Worm (Caenorhabditis elegans) whole organism, L3 larva: ENCODE results near the gene ric-7.
A peak's percentile ranks its signal among the peaks of the same experiment; 100 is the strongest.
"Not testable (repeated sequence)": the region's sequence is repeated elsewhere in the genome, so short reads cannot be mapped to it uniquely, and the experiment has no call there.

ENCODE experiments used
- R02D3.7 ChIP-seq: fragments of 150-350 bp; optimal IDR thresholded peaks from 2 replicates; lab custom pipeline; 2014; ENCODE audit warnings: missing biosample characterization, missing genetic modification characterization
- ZK546.5 ChIP-seq: sonication (generic microtip); optimal IDR thresholded peaks from 2 replicates; lab custom pipeline; 2017; ENCODE audit warnings: missing biosample characterization, missing genetic modification characterization
- ceh-28 ChIP-seq: fragments of 150-350 bp; optimal IDR thresholded peaks from 2 replicates; lab custom pipeline; 2014; ENCODE audit warnings: missing biosample characterization, missing genetic modification reagents, missing genetic modification characterization
- ceh-82 ChIP-seq: fragments of 150-350 bp; optimal IDR thresholded peaks from 2 replicates; lab custom pipeline; 2014; ENCODE audit warnings: missing biosample characterization, missing genetic modification characterization
- daf-12 ChIP-seq: fragments of 150-350 bp; optimal IDR thresholded peaks from 2 replicates; lab custom pipeline; 2014; ENCODE audit warnings: missing biosample characterization, missing genetic modification reagents, missing genetic modification characterization
- egl-27 ChIP-seq: sonication (generic microtip); optimal IDR thresholded peaks from 4 replicates; lab custom pipeline; 2017; ENCODE audit warnings: missing biosample characterization, missing genetic modification reagents, missing genetic modification characterization
- egl-5 ChIP-seq: fragments of 150-350 bp; optimal IDR thresholded peaks from 2 replicates; lab custom pipeline; 2017; ENCODE audit warnings: missing biosample characterization, missing genetic modification reagents, missing genetic modification characterization, inconsistent platforms
- elt-1 ChIP-seq: fragments of 150-350 bp; optimal IDR thresholded peaks from 2 replicates; lab custom pipeline; 2014; ENCODE audit warnings: missing biosample characterization, missing genetic modification characterization
- elt-2 ChIP-seq: sonication (generic microtip); optimal IDR thresholded peaks from 2 replicates; lab custom pipeline; 2016; ENCODE audit warnings: missing genetic modification reagents, mild to moderate bottlenecking, missing genetic modification characterization, missing compliant biosample characterization
- eor-1 ChIP-seq, 2 experiments: fragments of 150-350 bp; optimal IDR thresholded peaks; 2 replicates each; lab custom pipeline; 2014 to 2018; ENCODE audit warnings: missing biosample characterization in 2 of 2, missing genetic modification characterization in 2 of 2
- fkh-10 ChIP-seq: sonication (generic microtip); optimal IDR thresholded peaks from 2 replicates; lab custom pipeline; 2017; ENCODE audit warnings: missing biosample characterization, missing genetic modification reagents, missing genetic modification characterization
- fos-1 ChIP-seq: fragments of 150-350 bp; optimal IDR thresholded peaks from 2 replicates; lab custom pipeline; 2014; ENCODE audit warnings: missing biosample characterization, missing genetic modification characterization
- hmg-11 ChIP-seq: sonication (generic microtip); optimal IDR thresholded peaks from 2 replicates; lab custom pipeline; 2016; ENCODE audit warnings: missing genetic modification characterization, missing compliant biosample characterization
- jun-1 ChIP-seq: fragments of 150-350 bp; optimal IDR thresholded peaks from 2 replicates; lab custom pipeline; 2014; ENCODE audit warnings: missing biosample characterization, missing genetic modification reagents, missing genetic modification characterization
- lin-15B ChIP-seq: fragments of 150-350 bp; optimal IDR thresholded peaks from 2 replicates; lab custom pipeline; 2014; ENCODE audit warnings: missing biosample characterization, missing genetic modification characterization
- lin-39 ChIP-seq: fragments of 150-350 bp; optimal IDR thresholded peaks from 2 replicates; lab custom pipeline; 2018; ENCODE audit warnings: missing biosample characterization, missing genetic modification reagents, missing genetic modification characterization
- lsy-12 ChIP-seq: sonication (generic microtip); optimal IDR thresholded peaks from 2 replicates; lab custom pipeline; 2016; ENCODE audit warnings: mild to moderate bottlenecking, missing genetic modification characterization, missing compliant biosample characterization
- mdl-1 ChIP-seq: fragments of 150-350 bp; optimal IDR thresholded peaks from 2 replicates; lab custom pipeline; 2014; ENCODE audit warnings: missing biosample characterization, missing genetic modification characterization
- nfya-1 ChIP-seq: sonication (generic microtip); optimal IDR thresholded peaks from 2 replicates; lab custom pipeline; 2017; ENCODE audit warnings: missing genetic modification characterization, mild to moderate bottlenecking, missing compliant biosample characterization, antibody characterized with exemption, moderate library complexity; ENCODE audit not compliant: insufficient read depth
- nhr-23 ChIP-seq: fragments of 150-350 bp; optimal IDR thresholded peaks from 2 replicates; lab custom pipeline; 2014; ENCODE audit warnings: missing biosample characterization, missing genetic modification reagents, missing genetic modification characterization
- nhr-237 ChIP-seq: fragments of 150-350 bp; optimal IDR thresholded peaks from 2 replicates; lab custom pipeline; 2014; ENCODE audit warnings: missing biosample characterization, missing genetic modification characterization
- nhr-25 ChIP-seq: sonication (generic microtip); optimal IDR thresholded peaks from 2 replicates; lab custom pipeline; 2017; ENCODE audit warnings: missing biosample characterization, missing genetic modification characterization
- nhr-28 ChIP-seq: fragments of 150-350 bp; optimal IDR thresholded peaks from 2 replicates; lab custom pipeline; 2014; ENCODE audit warnings: missing biosample characterization, missing genetic modification characterization
- nhr-43 ChIP-seq: sonication (generic microtip); optimal IDR thresholded peaks from 2 replicates; lab custom pipeline; 2016; ENCODE audit warnings: mild to moderate bottlenecking, missing genetic modification characterization, missing compliant biosample characterization; ENCODE audit not compliant: poor library complexity, severe bottlenecking
- nhr-76 ChIP-seq: fragments of 150-350 bp; sonication (generic microtip); optimal IDR thresholded peaks from 5 replicates; lab custom pipeline; 2014; ENCODE audit warnings: missing biosample characterization, missing genetic modification characterization
- nhr-77 ChIP-seq: fragments of 150-350 bp; optimal IDR thresholded peaks from 2 replicates; lab custom pipeline; 2014; ENCODE audit warnings: missing biosample characterization, missing genetic modification characterization
- pha-4 ChIP-seq: fragments of 150-350 bp; optimal IDR thresholded peaks from 2 replicates; lab custom pipeline; 2014; ENCODE audit warnings: missing biosample characterization, missing genetic modification reagents, missing genetic modification characterization
- pqm-1 ChIP-seq: fragments of 150-350 bp; optimal IDR thresholded peaks from 2 replicates; lab custom pipeline; 2017; ENCODE audit warnings: missing biosample characterization, missing genetic modification characterization, inconsistent platforms
- skn-1 ChIP-seq: fragments of 150-350 bp; optimal IDR thresholded peaks from 2 replicates; lab custom pipeline; 2014; ENCODE audit warnings: missing biosample characterization, missing genetic modification characterization
- snpc-4 ChIP-seq: fragments of 150-350 bp; optimal IDR thresholded peaks from 2 replicates; lab custom pipeline; 2014; ENCODE audit warnings: missing biosample characterization, missing genetic modification characterization
- tbx-2 ChIP-seq: sonication (generic microtip); optimal IDR thresholded peaks from 2 replicates; lab custom pipeline; 2016; ENCODE audit warnings: mild to moderate bottlenecking, missing genetic modification characterization, missing compliant biosample characterization
- unc-62 ChIP-seq: fragments of 150-350 bp; sonication (generic microtip); optimal IDR thresholded peaks from 4 replicates; lab custom pipeline; 2014; ENCODE audit warnings: missing biosample characterization, missing genetic modification reagents, missing genetic modification characterization
- ztf-4 ChIP-seq: fragments of 150-350 bp; optimal IDR thresholded peaks from 2 replicates; lab custom pipeline; 2014; ENCODE audit warnings: missing biosample characterization, missing genetic modification characterization

ric-7 gene

DNA sequence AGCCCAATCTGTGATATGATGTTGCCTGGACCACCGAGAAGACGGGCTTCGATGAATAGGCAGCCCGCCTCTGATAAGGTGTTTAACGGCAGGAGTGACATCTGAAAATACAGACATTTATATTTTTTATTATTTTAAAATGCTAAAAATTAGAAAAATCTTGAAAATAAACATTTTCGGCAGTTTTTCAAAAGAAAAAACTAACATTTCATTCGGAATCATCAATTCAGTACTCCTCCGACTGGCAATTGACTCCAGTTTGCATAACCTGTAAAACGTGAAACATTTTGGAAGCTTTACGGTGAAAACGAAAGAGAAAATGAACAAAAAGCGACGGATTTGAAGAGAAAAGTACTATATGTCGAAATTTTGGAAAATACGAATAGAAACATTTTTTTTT, at the start of gene ric-7:
ric-7 (minus strand) TSS at position 101 of the 400 bp plus-strand sequence.
- no peak for TF ChIP-seq lin-15B (tag; lab: Kevin White, UChicago)
- no peak for TF ChIP-seq daf-12 (tag; lab: Kevin White, UChicago)
- no peak for TF ChIP-seq egl-27 (tag; lab: Kevin White, UChicago)
- no peak for TF ChIP-seq ZK546.5 (tag; lab: Kevin White, UChicago)
- TF ChIP-seq fos-1 (tag; lab: Kevin White, UChicago), result no peak

DNA sequence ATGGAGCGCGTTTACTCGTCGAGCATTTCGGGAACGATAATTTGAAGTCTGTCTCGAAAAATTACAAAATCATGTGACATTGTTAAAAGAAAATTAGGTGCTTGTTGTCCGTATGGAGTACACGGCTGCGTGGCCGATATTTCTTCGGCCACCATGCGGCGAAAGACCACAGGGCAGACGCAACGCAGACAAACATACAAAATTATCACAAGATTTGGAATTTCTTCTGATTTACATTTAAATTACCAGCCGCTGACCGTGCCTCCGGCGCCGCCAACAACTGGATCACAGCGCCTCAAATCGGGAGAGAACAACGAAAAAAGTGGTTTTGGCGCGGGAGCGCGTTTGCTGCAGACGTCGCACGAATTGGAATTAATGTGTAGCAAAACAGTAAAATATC, 49.4 kb upstream of the ric-7 start:
- TF ChIP-seq elt-1 (tag; lab: Kevin White, UChicago) (peak; percentile 52), tbx-2 (tag; lab: Kevin White, UChicago) (peak; percentile 90), lsy-12 (peak; percentile 94), lin-39 (tag; lab: Kevin White, UChicago) (peak; percentile 94), nfya-1 (tag; lab: Kevin White, UChicago) (peak; percentile 87), pha-4 (peak; percentile 77), nhr-25 (peak; percentile 96), nhr-23 (tag; lab: Kevin White, UChicago) (peak; percentile 97), ztf-4 (tag; lab: Kevin White, UChicago) (peak; percentile 28), R02D3.7 (tag; lab: Kevin White, UChicago) (peak; percentile 80), ceh-28 (tag; lab: Kevin White, UChicago) (peak; percentile 86), skn-1 (tag; lab: Kevin White, UChicago) (peak; percentile 18), elt-2 (peak; percentile 77), egl-27 (tag; lab: Kevin White, UChicago) (peak; percentile 16), egl-5 (tag; lab: Kevin White, UChicago) (peak; percentile 35), unc-62 (GFP tag; lab: Kevin White, UChicago) (peak; percentile 39), eor-1 (tag; optimal IDR thresholded peaks at IDR 0.05; lab: Kevin White, UChicago) (peak in 1 of 2 experiments; percentile 23), nhr-28 (tag; lab: Kevin White, UChicago) (peak; percentile 41), ceh-82 (tag; lab: Kevin White, UChicago) (peak; percentile 75), nhr-76 (tag; lab: Kevin White, UChicago) (peak; percentile 10), snpc-4 (tag; lab: Kevin White, UChicago) (peak; percentile 93), fkh-10 (peak; percentile 50), nhr-77 (peak; percentile 39), lin-15B (tag; lab: Kevin White, UChicago) (peak; percentile 82), jun-1 (tag; lab: Kevin White, UChicago) (peak; percentile 87), mdl-1 (tag; lab: Kevin White, UChicago) (peak; percentile 25), nhr-43 (tag; lab: Kevin White, UChicago) (peak; percentile 98), pqm-1 (peak; percentile 65)
- TF ChIP-seq, all 47 proteins: peak for 28; not testable (repeated sequence) for 19

DNA sequence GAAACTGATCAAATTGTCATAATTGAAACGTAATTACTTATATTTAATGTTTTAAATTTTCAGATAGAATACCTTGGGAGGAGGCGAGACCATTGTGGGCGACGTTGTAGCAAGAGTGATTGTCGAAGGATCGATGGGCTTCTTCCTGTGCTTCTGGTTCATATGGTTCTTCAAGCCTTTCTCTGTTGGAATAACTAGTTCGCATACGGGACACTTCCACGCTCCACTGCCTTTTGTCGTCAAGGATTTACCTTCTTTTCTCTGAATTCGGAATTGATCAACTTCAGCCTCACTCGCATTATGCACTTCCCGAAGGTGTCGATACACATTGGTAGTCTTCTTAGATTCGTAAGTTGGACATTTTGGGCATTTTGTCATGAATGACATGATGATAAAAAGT, 43.6 kb upstream of the ric-7 start, which contains the start of gene F58D12.1:
F58D12.1 (plus strand) TSS at position 301 of the 400 bp plus-strand sequence.
- not testable (repeated sequence) for TF ChIP-seq R02D3.7 (tag; lab: Kevin White, UChicago); nhr-28 (tag; lab: Kevin White, UChicago); nhr-237

DNA sequence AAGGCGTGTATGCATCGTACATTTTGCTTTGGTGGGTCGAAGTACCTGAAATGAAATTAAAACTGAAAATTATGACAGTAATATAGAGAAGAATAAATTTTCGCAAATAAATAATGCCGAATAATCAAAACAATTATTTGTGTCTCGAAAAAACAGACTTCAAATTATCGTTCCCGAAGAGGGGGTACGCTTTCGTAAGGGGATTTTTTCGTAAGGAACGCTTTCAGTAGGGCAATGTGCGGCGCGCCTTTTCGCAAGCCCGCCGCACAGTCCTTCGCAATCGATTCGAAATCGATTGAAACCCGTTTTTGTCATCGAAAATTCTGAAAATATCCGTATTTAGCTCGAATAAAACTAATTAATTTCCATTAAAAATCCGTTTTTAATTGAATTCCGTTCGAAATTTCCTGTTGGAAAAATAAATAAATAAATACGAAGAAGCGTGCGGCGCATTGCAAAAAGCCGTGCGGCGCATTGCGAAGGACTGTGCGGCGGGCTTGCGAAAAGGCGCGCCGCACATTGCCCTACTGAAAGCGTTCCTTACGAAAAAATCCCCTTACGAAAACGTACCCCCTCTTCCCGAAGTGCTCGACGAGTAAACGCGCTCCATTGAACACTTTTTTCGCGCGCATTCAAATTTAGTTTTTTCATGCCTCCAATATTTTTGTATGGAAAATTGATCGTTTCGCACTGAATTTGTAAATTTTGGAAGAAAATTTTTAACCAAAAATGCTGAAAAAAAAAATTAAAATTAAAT, 32.8 kb upstream of the ric-7 start, which contains the start of gene vps-39:
vps-39 (minus strand) TSS at position 51 of the 757 bp plus-strand sequence.
- TF ChIP-seq nhr-43 (tag; lab: Kevin White, UChicago) (peak; percentile 20), lin-15B (tag; lab: Kevin White, UChicago) (peak; percentile 28), hmg-11 (tag; lab: Kevin White, UChicago) (peak; percentile 49), elt-2 (peak; percentile 24), R02D3.7 (tag; lab: Kevin White, UChicago) (peak; percentile 50)
